Fruit fly (Drosophila melanogaster) whole organism, embryonic: ENCODE data around the gene CG6847.

ENCODE experiments used
- CG1024 ChIP-seq: fragments of 200-800 bp; sonication (Bioruptor generic); IDR thresholded peaks from 2 replicates; pipeline ENCODE4 v1.3.6; 2022; ENCODE audit warnings: missing biosample characterization, missing genetic modification characterization
- CG11695 ChIP-seq: fragments of 200-800 bp; sonication (Bioruptor generic); IDR thresholded peaks from 3 replicates; pipeline ENCODE4 v1.3.6; 2022; ENCODE audit warnings: missing biosample characterization, missing genetic modification characterization
- CG11723 ChIP-seq: fragments of 200-800 bp; sonication (Bioruptor generic); optimal IDR thresholded peaks from 2 replicates; lab custom pipeline; 2017; ENCODE audit warnings: missing biosample characterization, mild to moderate bottlenecking, missing genetic modification characterization
- CG13624 ChIP-seq: fragments of 200-800 bp; sonication (Bioruptor generic); optimal IDR thresholded peaks from 2 replicates; lab custom pipeline; 2016; ENCODE audit warnings: missing biosample characterization, missing genetic modification characterization
- CG15601 ChIP-seq: fragments of 200-800 bp; sonication (Bioruptor generic); optimal IDR thresholded peaks from 3 replicates; lab custom pipeline; 2019; ENCODE audit warnings: missing biosample characterization, mild to moderate bottlenecking, missing genetic modification characterization, moderate library complexity
- CG1602 ChIP-seq: fragments of 200-800 bp; sonication (Bioruptor generic); optimal IDR thresholded peaks from 3 replicates; lab custom pipeline; 2016; ENCODE audit warnings: missing biosample characterization, missing genetic modification characterization
- CG17186 ChIP-seq: fragments of 200-800 bp; sonication (Bioruptor generic); optimal IDR thresholded peaks from 3 replicates; lab custom pipeline; 2017; ENCODE audit warnings: missing biosample characterization, missing genetic modification reagents, missing genetic modification characterization
- CG17328 ChIP-seq: fragments of 200-800 bp; sonication (Bioruptor generic); IDR thresholded peaks from 2 replicates; pipeline ENCODE4 v1.3.6; 2022; ENCODE audit warnings: missing biosample characterization, missing genetic modification characterization
- CG17361 ChIP-seq: fragments of 200-800 bp; sonication (Bioruptor generic); IDR thresholded peaks from 3 replicates; pipeline ENCODE4 v1.3.6; 2022; ENCODE audit warnings: missing biosample characterization, missing genetic modification characterization
- CG17568 ChIP-seq: fragments of 200-800 bp; sonication (Bioruptor generic); optimal IDR thresholded peaks from 2 replicates; lab custom pipeline; 2018; ENCODE audit warnings: missing biosample characterization, mild to moderate bottlenecking, missing genetic modification characterization, moderate library complexity
- CG1792 ChIP-seq: fragments of 200-800 bp; sonication (Bioruptor generic); optimal IDR thresholded peaks from 2 replicates; lab custom pipeline; 2016; ENCODE audit warnings: missing biosample characterization, missing genetic modification characterization
- CG18262 ChIP-seq: fragments of 200-800 bp; optimal IDR thresholded peaks from 3 replicates; lab custom pipeline; 2019; ENCODE audit warnings: missing biosample characterization, mild to moderate bottlenecking, missing genetic modification characterization, moderate library complexity
- CG18599 ChIP-seq: fragments of 200-800 bp; sonication (Bioruptor generic); optimal IDR thresholded peaks from 3 replicates; lab custom pipeline; 2017; ENCODE audit warnings: missing biosample characterization, missing genetic modification characterization, mild to moderate bottlenecking, moderate library complexity, missing genetic modification reagents
- CG2678 ChIP-seq: fragments of 200-800 bp; sonication (Bioruptor generic); optimal IDR thresholded peaks from 3 replicates; lab custom pipeline; 2019; ENCODE audit warnings: missing biosample characterization, mild to moderate bottlenecking, missing genetic modification characterization, moderate library complexity
- CG32767 ChIP-seq: fragments of 200-800 bp; sonication (Bioruptor generic); IDR thresholded peaks from 2 replicates; pipeline ENCODE4 v1.3.6; 2022; ENCODE audit warnings: missing biosample characterization, missing genetic modification characterization
- CG32772 ChIP-seq: fragments of 200-800 bp; sonication (Bioruptor generic); IDR thresholded peaks from 2 replicates; pipeline ENCODE4 v1.3.6; 2022; ENCODE audit warnings: missing biosample characterization, missing genetic modification characterization
- CG4707 ChIP-seq: fragments of 200-800 bp; sonication (Bioruptor generic); optimal IDR thresholded peaks from 2 replicates; lab custom pipeline; 2018; ENCODE audit warnings: missing biosample characterization, mild to moderate bottlenecking, missing genetic modification characterization, moderate library complexity
- CG4820 ChIP-seq: fragments of 200-800 bp; sonication (Bioruptor generic); optimal IDR thresholded peaks from 3 replicates; lab custom pipeline; 2016; ENCODE audit warnings: missing biosample characterization, missing genetic modification characterization
- CG6272 ChIP-seq: fragments of 200-800 bp; sonication (Bioruptor generic); IDR thresholded peaks from 2 replicates; pipeline ENCODE4 v1.3.6; 2022; ENCODE audit warnings: missing biosample characterization, missing genetic modification characterization
- CG6689 ChIP-seq: fragments of 200-800 bp; sonication (Bioruptor generic); IDR thresholded peaks from 2 replicates; pipeline ENCODE4 v1.3.6; 2022; ENCODE audit warnings: missing biosample characterization, missing genetic modification characterization
- CG7271 ChIP-seq: fragments of 200-800 bp; sonication (Bioruptor generic); optimal IDR thresholded peaks from 2 replicates; lab custom pipeline; 2018; ENCODE audit warnings: missing biosample characterization, mild to moderate bottlenecking, missing genetic modification characterization, moderate library complexity
- CG9932 ChIP-seq: fragments of 200-800 bp; sonication (Bioruptor generic); IDR thresholded peaks from 2 replicates; pipeline ENCODE4 v1.3.6; 2022; ENCODE audit warnings: missing biosample characterization, missing genetic modification characterization
- Deaf1 ChIP-seq: fragments of 200-800 bp; optimal IDR thresholded peaks from 3 replicates; lab custom pipeline; 2019; ENCODE audit warnings: missing biosample characterization, mild to moderate bottlenecking, missing genetic modification characterization, moderate library complexity
- Dfd ChIP-seq, 2 experiments: fragments of >200 bp; optimal IDR thresholded peaks; 2 replicates each; lab custom pipeline; 2017; ENCODE audit warnings: missing biosample characterization in 2 of 2, missing genetic modification characterization in 2 of 2
- Ets65A ChIP-seq: fragments of 200-800 bp; sonication (Bioruptor generic); peaks from one replicate; lab custom pipeline; 2016; ENCODE audit warnings: missing biosample characterization, missing genetic modification characterization
- Ets97D ChIP-seq: fragments of 200-800 bp; sonication (Bioruptor generic); optimal IDR thresholded peaks from 3 replicates; lab custom pipeline; 2016; ENCODE audit warnings: missing biosample characterization, missing genetic modification characterization
- HHEX ChIP-seq: fragments of 200-800 bp; sonication (Bioruptor generic); optimal IDR thresholded peaks from 3 replicates; lab custom pipeline; 2017; ENCODE audit warnings: missing biosample characterization, mild to moderate bottlenecking, missing genetic modification characterization, missing genetic modification reagents
- Hmr ChIP-seq: fragments of 200-800 bp; sonication (Bioruptor generic); optimal IDR thresholded peaks from 3 replicates; lab custom pipeline; 2017; ENCODE audit warnings: mild to moderate bottlenecking, missing biosample characterization, missing genetic modification reagents, missing genetic modification characterization
- Hr51 ChIP-seq, 2 experiments: fragments of 200-800 bp; sonication (Bioruptor generic); optimal IDR thresholded peaks; 2 replicates in 1 of 2; 3 replicates in 1 of 2; lab custom pipeline; 2016 to 2018; ENCODE audit warnings: missing biosample characterization in 2 of 2, missing genetic modification characterization in 2 of 2, mild to moderate bottlenecking in 1 of 2, moderate library complexity in 1 of 2
- Mad ChIP-seq: fragments of 200-800 bp; sonication (Bioruptor generic); optimal IDR thresholded peaks from 2 replicates; lab custom pipeline; 2016; ENCODE audit warnings: missing biosample characterization, missing genetic modification characterization
- NK7.1 ChIP-seq: fragments of 200-800 bp; sonication (Bioruptor generic); optimal IDR thresholded peaks from 3 replicates; lab custom pipeline; 2016; ENCODE audit warnings: missing biosample characterization, missing genetic modification characterization
- Nf-YA ChIP-seq: fragments of 200-800 bp; sonication (Bioruptor generic); IDR thresholded peaks from 2 replicates; pipeline ENCODE4 v1.3.6; 2022; ENCODE audit warnings: missing biosample characterization, missing genetic modification characterization
- Oli ChIP-seq: fragments of 200-800 bp; sonication (Bioruptor generic); optimal IDR thresholded peaks from 2 replicates; lab custom pipeline; 2018; ENCODE audit warnings: missing biosample characterization, mild to moderate bottlenecking, missing genetic modification characterization, moderate library complexity
- Rx ChIP-seq: fragments of 200-800 bp; sonication (Bioruptor generic); IDR thresholded peaks from 2 replicates; pipeline ENCODE4 v1.3.6; 2022; ENCODE audit warnings: missing biosample characterization, missing genetic modification characterization
- Spps ChIP-seq: fragments of 200-800 bp; sonication (Bioruptor generic); optimal IDR thresholded peaks from 2 replicates; lab custom pipeline; 2018; ENCODE audit warnings: missing biosample characterization, mild to moderate bottlenecking, missing genetic modification characterization
- YL-1 ChIP-seq: fragments of 200-800 bp; sonication (Bioruptor generic); optimal IDR thresholded peaks from 3 replicates; lab custom pipeline; 2017; ENCODE audit warnings: missing biosample characterization, mild to moderate bottlenecking, missing genetic modification characterization
- abd-A ChIP-seq: fragments of 200-800 bp; sonication (Bioruptor generic); optimal IDR thresholded peaks from 3 replicates; lab custom pipeline; 2019; ENCODE audit warnings: missing biosample characterization, mild to moderate bottlenecking, missing genetic modification characterization, moderate library complexity
- amos ChIP-seq: fragments of 200-800 bp; sonication (Bioruptor generic); IDR thresholded peaks from 2 replicates; pipeline ENCODE4 v1.3.6; 2022; ENCODE audit warnings: missing biosample characterization, missing genetic modification characterization; ENCODE audit not compliant: partially characterized antibody
- bab2 ChIP-seq: fragments of 200-800 bp; sonication (Bioruptor generic); optimal IDR thresholded peaks from 2 replicates; lab custom pipeline; 2016; ENCODE audit warnings: missing biosample characterization, missing genetic modification characterization
- grau ChIP-seq: fragments of 200-800 bp; optimal IDR thresholded peaks from 3 replicates; lab custom pipeline; 2019; ENCODE audit warnings: missing biosample characterization, mild to moderate bottlenecking, missing genetic modification characterization, moderate library complexity
- her ChIP-seq: fragments of 200-800 bp; sonication (Bioruptor generic); optimal IDR thresholded peaks from 2 replicates; lab custom pipeline; 2016; ENCODE audit warnings: missing biosample characterization, missing genetic modification characterization
- ind ChIP-seq: fragments of 200-800 bp; sonication (Bioruptor generic); optimal IDR thresholded peaks from 3 replicates; lab custom pipeline; 2016; ENCODE audit warnings: missing biosample characterization, missing genetic modification characterization
- insv ChIP-seq, 2 experiments: fragments of 200-800 bp; sonication (Bioruptor generic); optimal IDR thresholded peaks; 3 replicates each; lab custom pipeline; 2016 to 2018; ENCODE audit warnings: missing biosample characterization in 2 of 2, missing genetic modification characterization in 2 of 2
- ken ChIP-seq: fragments of 200-800 bp; sonication (Bioruptor generic); IDR thresholded peaks from 3 replicates; pipeline ENCODE4 v1.3.6; 2022; ENCODE audit warnings: missing biosample characterization, missing genetic modification characterization
- lbe ChIP-seq: fragments of 200-800 bp; sonication (Bioruptor generic); optimal IDR thresholded peaks from 2 replicates; lab custom pipeline; 2016; ENCODE audit warnings: missing biosample characterization, mild to moderate bottlenecking, missing genetic modification characterization
- oc ChIP-seq: fragments of 200-800 bp; sonication (Bioruptor generic); optimal IDR thresholded peaks from 2 replicates; lab custom pipeline; 2018; ENCODE audit warnings: missing biosample characterization, mild to moderate bottlenecking, missing genetic modification characterization, moderate library complexity
- odd ChIP-seq: fragments of 200-800 bp; sonication (Bioruptor generic); optimal IDR thresholded peaks from 2 replicates; lab custom pipeline; 2017; ENCODE audit warnings: missing biosample characterization, mild to moderate bottlenecking, missing genetic modification characterization
- ssp ChIP-seq: fragments of 200-800 bp; sonication (Bioruptor generic); IDR thresholded peaks from 2 replicates; pipeline ENCODE4 v1.3.6; 2022; ENCODE audit warnings: missing biosample characterization, missing genetic modification characterization
- wdn ChIP-seq: fragments of 200-800 bp; sonication (Bioruptor generic); IDR thresholded peaks from 2 replicates; pipeline ENCODE4 v1.3.6; 2022; ENCODE audit warnings: missing biosample characterization, missing genetic modification characterization

CG6847 gene

DNA sequence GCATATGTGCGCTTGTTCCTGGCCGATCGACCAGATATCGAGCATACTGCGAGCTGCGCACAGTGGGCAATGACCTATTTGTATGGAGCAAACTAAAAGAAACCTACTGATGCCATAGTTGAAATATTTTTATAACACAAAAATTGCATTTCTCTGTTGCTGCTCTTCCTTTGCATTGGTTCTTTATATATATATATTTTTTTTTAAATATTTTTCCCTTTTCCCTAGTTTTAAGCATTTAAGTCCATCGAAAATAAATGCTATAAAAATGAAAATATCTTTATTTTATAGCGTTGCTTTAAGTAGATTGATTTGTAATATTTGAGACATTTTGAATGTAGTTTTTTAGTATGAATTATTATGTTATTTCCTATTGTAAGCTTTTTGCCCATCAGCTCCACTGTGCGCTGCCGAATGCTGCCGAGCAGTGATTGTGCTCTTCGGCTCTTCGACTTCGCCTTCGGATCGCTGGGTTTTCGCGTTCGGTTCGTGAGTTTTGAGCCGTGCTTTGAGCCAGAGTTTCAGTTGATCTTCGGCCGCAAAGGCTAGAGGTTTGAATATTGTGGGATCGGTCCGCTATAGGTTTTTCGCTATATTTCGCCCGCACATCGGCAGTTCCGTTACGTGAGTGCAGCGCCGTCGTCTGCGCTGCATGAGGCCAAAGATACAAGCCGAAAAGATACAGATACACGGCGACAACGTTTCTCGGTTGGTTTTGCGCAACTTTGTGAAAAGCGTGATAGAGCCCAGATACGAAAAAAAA lies at the start of gene CG6847 (continued):
- TF ChIP-seq CG6689 (GFP tag; lab: Robert Waterston, UW) (peak; percentile 73), CG18262 (peak; percentile 85), Mad (GFP tag; lab: Kevin White, UChicago) (peak; percentile 52), abd-A (tag; lab: Kevin White, UChicago) (no peak), CG17186 (GFP tag; lab: Kevin White, UChicago) (no peak), Hr51 (GFP tag; optimal IDR thresholded peaks at IDR 0.05; lab: Kevin White, UChicago) (peak in 1 of 2 experiments; percentile 90), Ets97D (GFP tag; lab: Kevin White, UChicago) (no peak), Nf-YA (no peak), insv (GFP tag; optimal IDR thresholded peaks at IDR 0.05; lab: Kevin White, UChicago) (no peak), Dfd (GFP tag; optimal IDR thresholded peaks at IDR 0.05; lab: Kevin White, UChicago) (no peak), lbe (GFP tag; lab: Kevin White, UChicago) (peak; percentile 38), CG32772 (GFP tag; lab: Robert Waterston, UW) (0 out of 2 replicates have a peak, but pooled peaks have one; percentile 47), amos (GFP tag; lab: Robert Waterston, UW) (peak; percentile 26; the same call in 1 of the 2 replicates), oc (tag; lab: Kevin White, UChicago) (peak; percentile 62), CG4707 (GFP tag; lab: Kevin White, UChicago) (peak; percentile 40), her (no peak), Hmr (peak; percentile 81), CG6272 (GFP tag; lab: Robert Waterston, UW) (no peak), CG1602 (GFP tag; lab: Kevin White, UChicago) (peak; percentile 62), CG32767 (GFP tag; lab: Robert Waterston, UW) (peak; percentile 39; the same call in 1 of the 2 replicates), CG18599 (GFP tag; lab: Kevin White, UChicago) (peak; percentile 61), CG1024 (GFP tag; lab: Robert Waterston, UW) (no peak), ken (GFP tag; lab: Robert Waterston, UW) (0 out of 3 replicates have a peak, but pooled peaks have one; percentile 19), CG4820 (GFP tag; lab: Kevin White, UChicago) (peak; percentile 41), CG17568 (GFP tag; lab: Kevin White, UChicago) (peak; percentile 5), grau (tag; lab: Kevin White, UChicago) (peak; percentile 84), CG2678 (tag; lab: Kevin White, UChicago) (peak; percentile 69), CG13624 (GFP tag; lab: Kevin White, UChicago) (no peak), CG7271 (tag; lab: Kevin White, UChicago) (no peak), CG17328 (0 out of 2 replicates have a peak, but pooled peaks have one; percentile 31), odd (GFP tag; lab: Kevin White, UChicago) (peak; percentile 49), Rx (no peak), HHEX (GFP tag; lab: Kevin White, UChicago) (peak; percentile 40), NK7.1 (no peak), CG1792 (GFP tag; lab: Kevin White, UChicago) (no peak), ssp (GFP tag; lab: Robert Waterston, UW) (peak; percentile 37; the same call in 1 of the 2 replicates), CG11695 (GFP tag; lab: Robert Waterston, UW) (peak; percentile 55; the same call in 2 of the 3 replicates), CG9932 (peak; percentile 59), bab2 (no peak), YL-1 (GFP tag; lab: Kevin White, UChicago) (peak; percentile 25), Oli (tag; lab: Kevin White, UChicago) (peak; percentile 83), CG17361 (GFP tag; lab: Robert Waterston, UW) (peak; percentile 94), CG11723 (GFP tag; lab: Kevin White, UChicago) (peak; percentile 39), Deaf1 (tag; lab: Kevin White, UChicago) (peak; percentile 98), wdn (GFP tag; lab: Robert Waterston, UW) (0 out of 2 replicates have a peak, but pooled peaks have one; percentile 21), Spps (no peak), Ets65A (peak; percentile 90), CG15601 (tag; lab: Kevin White, UChicago) (peak; percentile 12), ind (GFP tag; lab: Kevin White, UChicago) (peak; percentile 38)
